Fruit fly (Drosophila melanogaster): ENCODE data around the gene CG9119.
A peak's percentile ranks its signal among the peaks of the same experiment; 100 is the strongest.

CG9119 gene

dm6 chr3L:1216460-1216859, 11.9 kb upstream of the CG9119 start (continued):
- TF ChIP-seq CG17568 (GFP tag; optimal IDR thresholded peaks at IDR 0.05) (no peak), phol (tag; optimal IDR thresholded peaks at IDR 0.05) (peak; percentile 66), CG17912 (GFP tag; optimal IDR thresholded peaks at IDR 0.05) (no peak), yki (optimal IDR thresholded peaks at IDR 0.05) (no peak), crol (GFP tag; IDR thresholded peaks at IDR 0.05) (no peak), zen2 (GFP tag; IDR thresholded peaks at IDR 0.05; ENCODE audit: partially characterized antibody) (no peak), Spps (tag; optimal IDR thresholded peaks at IDR 0.05) (peak; percentile 21), en (GFP tag; optimal IDR thresholded peaks at IDR 0.05) (no peak), h (optimal IDR thresholded peaks at IDR 0.05) (no peak), repo (GFP tag; optimal IDR thresholded peaks at IDR 0.05) (peak; percentile 1), slbo (GFP tag; IDR thresholded peaks at IDR 0.05) (0 out of 2 replicates have a peak, but pooled peaks have one; percentile 7), CG15696 (tag; optimal IDR thresholded peaks at IDR 0.05) (peak; percentile 48), Ptx1 (GFP tag; IDR thresholded peaks at IDR 0.05) (peak; percentile 54), CG1792 (GFP tag; optimal IDR thresholded peaks at IDR 0.05) (no peak), CG15269 (tag; optimal IDR thresholded peaks at IDR 0.05) (peak; percentile 15), inv (GFP tag; IDR thresholded peaks at IDR 0.05; ENCODE audit: partially characterized antibody) (no peak), pum (GFP tag; optimal IDR thresholded peaks at IDR 0.05) (peak; percentile 38), abd-A (tag; optimal IDR thresholded peaks at IDR 0.05) (no peak), CG32532 (GFP tag; IDR thresholded peaks at IDR 0.05) (0 out of 2 replicates have a peak, but pooled peaks have one; percentile 17), Sox102F (GFP tag; optimal IDR thresholded peaks at IDR 0.05) (peak; percentile 64), odd (GFP tag; optimal IDR thresholded peaks at IDR 0.05) (no peak), wor (GFP tag; IDR thresholded peaks at IDR 0.05) (no peak), CG17802 (tag; optimal IDR thresholded peaks at IDR 0.05) (no peak), Trl (optimal IDR thresholded peaks at IDR 0.05) (no peak), Trl (GFP tag; optimal IDR thresholded peaks at IDR 0.05) (peak; percentile 2), CG17328 (GFP tag; IDR thresholded peaks at IDR 0.05) (peak; percentile 60), Dbx (GFP tag; IDR thresholded peaks at IDR 0.05) (0 out of 3 replicates have a peak, but pooled peaks have one; percentile 19), CG10654 (GFP tag; optimal IDR thresholded peaks at IDR 0.05) (peak; percentile 34), CG30403 (GFP tag; optimal IDR thresholded peaks at IDR 0.05) (peak; percentile 45), CG6254 (GFP tag; optimal IDR thresholded peaks at IDR 0.05) (peak; percentile 50), CG13424 (tag; optimal IDR thresholded peaks at IDR 0.05) (peak; percentile 42), cad (GFP tag; optimal IDR thresholded peaks at IDR 0.05) (no peak), maf-S (GFP tag; optimal IDR thresholded peaks at IDR 0.05) (no peak), ken (GFP tag; IDR thresholded peaks at IDR 0.05) (no peak), CG2120 (GFP tag; optimal IDR thresholded peaks at IDR 0.05) (no peak), Hr3 (GFP tag; optimal IDR thresholded peaks at IDR 0.05) (no peak), zfh1 (GFP tag; IDR thresholded peaks at IDR 0.05) (no peak), Poxn (GFP tag; IDR thresholded peaks at IDR 0.05) (no peak), dimm (GFP tag; IDR thresholded peaks at IDR 0.05) (peak; percentile 33; the same call in 1 of the 2 replicates), Ets65A (GFP tag) (peak; percentile 75), CG17385 (GFP tag; optimal IDR thresholded peaks at IDR 0.05) (peak; percentile 32), crc (GFP tag; optimal IDR thresholded peaks at IDR 0.05) (peak; percentile 8), mirr (GFP tag; optimal IDR thresholded peaks at IDR 0.05) (no peak), kah (GFP tag; optimal IDR thresholded peaks at IDR 0.05) (no peak), CG11695 (GFP tag; IDR thresholded peaks at IDR 0.05) (peak; percentile 45; the same call in 1 of the 3 replicates), chm (GFP tag; IDR thresholded peaks at IDR 0.05) (peak; percentile 68; the same call in 1 of the 2 replicates), CG14441 (GFP tag; IDR thresholded peaks at IDR 0.05) (0 out of 2 replicates have a peak, but pooled peaks have one; percentile 18), Ada2b (GFP tag; IDR thresholded peaks at IDR 0.05) (peak; percentile 67), exex (tag; optimal IDR thresholded peaks at IDR 0.05) (no peak), CG10366 (GFP tag; IDR thresholded peaks at IDR 0.05) (peak; percentile 26; the same call in 1 of the 2 replicates), Ravus (GFP tag; IDR thresholded peaks at IDR 0.05) (no peak), chif (GFP tag; optimal IDR thresholded peaks at IDR 0.05) (peak; percentile 33 to 44), CG10321 (GFP tag; IDR thresholded peaks at IDR 0.05) (no peak)
